Fruit fly (Drosophila melanogaster) whole organism, wandering third instar larva: ENCODE data around the gene Vha100-2.

Experiments
- Abd-B ChIP-seq: fragments of >200 bp; optimal IDR thresholded peaks from 2 replicates; lab custom pipeline; 2017; ENCODE audit warnings: missing biosample characterization, missing genetic modification characterization
- CG32264 ChIP-seq: fragments of 200-800 bp; sonication (Bioruptor generic); optimal IDR thresholded peaks from 2 replicates; lab custom pipeline; 2016; ENCODE audit warnings: missing biosample characterization, missing genetic modification characterization
- CG9705 ChIP-seq: fragments of 200-800 bp; sonication (Bioruptor generic); optimal IDR thresholded peaks from 2 replicates; lab custom pipeline; 2018; ENCODE audit warnings: missing biosample characterization, mild to moderate bottlenecking, missing genetic modification characterization
- CrebA ChIP-seq: fragments of 200-800 bp; sonication (Bioruptor generic); optimal IDR thresholded peaks from 2 replicates; lab custom pipeline; 2016; ENCODE audit warnings: missing biosample characterization, mild to moderate bottlenecking, missing genetic modification characterization, borderline replicate concordance
- Dfd ChIP-seq: fragments of >200 bp; optimal IDR thresholded peaks from 2 replicates; lab custom pipeline; 2017; ENCODE audit warnings: missing biosample characterization, missing genetic modification characterization
- Dif ChIP-seq: fragments of 200-275, 200-300 bp; sonication (Bioruptor generic); optimal IDR thresholded peaks from 2 replicates; lab custom pipeline; 2018; ENCODE audit warnings: missing biosample characterization, missing genetic modification characterization; ENCODE audit not compliant: partially characterized antibody
- HLH106 ChIP-seq: fragments of 200-800 bp; optimal IDR thresholded peaks from 3 replicates; lab custom pipeline; 2019; ENCODE audit warnings: missing biosample characterization, mild to moderate bottlenecking, missing genetic modification characterization, moderate library complexity
- Hr78 ChIP-seq: fragments of >200 bp; optimal IDR thresholded peaks from 2 replicates; lab custom pipeline; 2017; ENCODE audit warnings: missing biosample characterization, missing genetic modification characterization
- Hr83 ChIP-seq: fragments of 200-300 bp; sonication (Bioruptor generic); optimal IDR thresholded peaks from 2 replicates; lab custom pipeline; 2016; ENCODE audit warnings: missing biosample characterization, mild to moderate bottlenecking, missing genetic modification characterization, moderate library complexity; ENCODE audit not compliant: poor library complexity, severe bottlenecking
- Jra ChIP-seq: sonication (Bioruptor generic); optimal IDR thresholded peaks from 2 replicates; lab custom pipeline; 2016; ENCODE audit warnings: missing biosample characterization, missing genetic modification characterization
- Mio ChIP-seq: sonication (Bioruptor generic); optimal IDR thresholded peaks from 2 replicates; lab custom pipeline; 2016; ENCODE audit warnings: missing biosample characterization, missing genetic modification characterization
- N ChIP-seq: fragments of >200 bp; optimal IDR thresholded peaks from 2 replicates; lab custom pipeline; 2018; ENCODE audit warnings: missing biosample characterization, missing external identifiers, missing genetic modification characterization
- Rel ChIP-seq, 2 experiments: fragments of 200-800 bp; sonication (Bioruptor generic) in 1 of 2; optimal IDR thresholded peaks; 2 replicates in 1 of 2; 3 replicates in 1 of 2; lab custom pipeline; 2016 to 2019; ENCODE audit warnings: mild to moderate bottlenecking in 2 of 2, missing biosample characterization in 2 of 2, missing genetic modification characterization in 2 of 2, moderate library complexity in 1 of 2
- Sp1 ChIP-seq: fragments of 200-800 bp; sonication (Bioruptor generic); optimal IDR thresholded peaks from 3 replicates; lab custom pipeline; 2019; ENCODE audit warnings: missing biosample characterization, mild to moderate bottlenecking, missing genetic modification characterization, moderate library complexity
- Vsx2 ChIP-seq: fragments of 200-300, 225-300 bp; sonication (Bioruptor generic); optimal IDR thresholded peaks from 2 replicates; lab custom pipeline; 2018; ENCODE audit warnings: missing biosample characterization, missing genetic modification characterization; ENCODE audit not compliant: partially characterized antibody
- dmrt93B ChIP-seq: fragments of 200-800 bp; sonication (Bioruptor generic); optimal IDR thresholded peaks from 2 replicates; lab custom pipeline; 2018; ENCODE audit warnings: missing biosample characterization, mild to moderate bottlenecking, missing genetic modification characterization
- foxo ChIP-seq, 2 experiments: fragments of 200-800 bp; sonication (Bioruptor generic); optimal IDR thresholded peaks; 2 replicates in 1 of 2; 3 replicates in 1 of 2; lab custom pipeline; 2016 to 2017; ENCODE audit warnings: missing biosample characterization in 2 of 2, missing genetic modification characterization in 2 of 2
- h ChIP-seq: fragments of 200-800 bp; sonication (Bioruptor generic); optimal IDR thresholded peaks from 3 replicates; lab custom pipeline; 2016; ENCODE audit warnings: missing biosample characterization, mild to moderate bottlenecking, missing genetic modification characterization
- lola ChIP-seq: fragments of >200 bp; optimal IDR thresholded peaks from 2 replicates; lab custom pipeline; 2017; ENCODE audit warnings: missing biosample characterization, missing genetic modification characterization
- pan ChIP-seq: fragments of >200 bp; optimal IDR thresholded peaks from 2 replicates; lab custom pipeline; 2017
- psq ChIP-seq: fragments of 200-800 bp; sonication (Bioruptor generic); optimal IDR thresholded peaks from 3 replicates; lab custom pipeline; 2017; ENCODE audit warnings: missing biosample characterization, mild to moderate bottlenecking, missing genetic modification characterization, moderate library complexity
- rgr ChIP-seq: fragments of 200-800 bp; sonication (Bioruptor generic); optimal IDR thresholded peaks from 3 replicates; lab custom pipeline; 2016; ENCODE audit warnings: missing biosample characterization, mild to moderate bottlenecking, missing genetic modification characterization
- sv ChIP-seq: fragments of 200-800 bp; sonication (Bioruptor generic); optimal IDR thresholded peaks from 3 replicates; lab custom pipeline; 2016; ENCODE audit warnings: missing biosample characterization, missing genetic modification characterization
- usp ChIP-seq: fragments of >200 bp; optimal IDR thresholded peaks from 2 replicates; lab custom pipeline; 2017; ENCODE audit warnings: missing biosample characterization, missing genetic modification characterization
- woc ChIP-seq: sonication (Bioruptor generic); optimal IDR thresholded peaks from 2 replicates; lab custom pipeline; 2016; ENCODE audit warnings: missing biosample characterization, mild to moderate bottlenecking, missing genetic modification characterization

Vha100-2 gene

DNA sequence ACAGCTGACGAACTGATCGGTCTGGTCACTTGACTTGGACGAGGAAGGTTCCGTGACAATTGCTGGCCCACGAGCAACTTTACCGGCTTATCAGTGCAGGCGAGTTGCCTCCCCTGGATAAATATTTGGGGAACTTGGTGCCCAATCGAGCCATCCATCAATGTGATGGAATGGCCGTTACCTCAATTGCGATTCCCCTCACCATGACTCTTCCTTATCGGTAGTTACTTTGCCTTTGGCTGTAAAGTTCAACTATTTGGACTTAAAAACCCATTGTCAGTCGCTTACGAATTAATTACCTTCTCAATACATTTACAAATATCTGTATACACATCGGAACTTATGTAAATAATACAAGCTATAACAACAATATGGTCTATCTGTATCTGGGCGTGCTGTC, 9.2 kb downstream of the Vha100-2 start, which contains the start of gene Vha100-4:
Vha100-4 (minus strand) TSS at position 16 of the 400 bp plus-strand sequence.
- TF ChIP-seq foxo (GFP tag; optimal IDR thresholded peaks at IDR 0.05; lab: Kevin White, UChicago) (no peak), h (GFP tag; lab: Kevin White, UChicago) (no peak), pan (lab: Kevin White, UChicago) (no peak), Vsx2 (GFP tag; lab: Kevin White, UChicago) (no peak)
- TF ChIP-seq, all 38 proteins: peak for 0

DNA sequence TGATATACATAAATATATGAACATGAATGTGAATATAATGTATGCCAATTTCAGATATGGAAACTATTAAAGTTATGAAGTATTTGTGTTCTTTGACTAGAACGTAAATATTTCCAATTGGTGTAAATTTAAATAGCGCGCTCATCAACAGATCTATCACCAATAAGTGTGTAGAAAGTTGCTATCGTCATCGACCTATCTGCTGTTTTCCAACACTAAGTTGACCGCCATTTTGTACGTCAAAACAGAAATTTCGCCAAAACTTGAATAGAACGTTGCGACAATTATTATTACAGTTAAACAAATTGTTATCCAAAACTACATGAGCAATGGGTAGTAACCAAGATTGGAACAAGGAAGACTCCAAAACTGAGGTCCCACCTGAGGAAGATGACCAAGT, 13.4 kb downstream of the Vha100-2 start, which contains the start of gene cona:
cona (plus strand) TSS at position 236 of the 400 bp plus-strand sequence.
- TF ChIP-seq Dfd (GFP tag; lab: Kevin White, UChicago) (no peak), HLH106 (tag; lab: Kevin White, UChicago) (no peak), Jra (GFP tag; lab: Kevin White, UChicago) (no peak), woc (GFP tag; lab: Kevin White, UChicago) (no peak), N (no peak), Abd-B (GFP tag; lab: Kevin White, UChicago) (no peak)
- TF ChIP-seq, all 38 proteins: peak for 0

DNA sequence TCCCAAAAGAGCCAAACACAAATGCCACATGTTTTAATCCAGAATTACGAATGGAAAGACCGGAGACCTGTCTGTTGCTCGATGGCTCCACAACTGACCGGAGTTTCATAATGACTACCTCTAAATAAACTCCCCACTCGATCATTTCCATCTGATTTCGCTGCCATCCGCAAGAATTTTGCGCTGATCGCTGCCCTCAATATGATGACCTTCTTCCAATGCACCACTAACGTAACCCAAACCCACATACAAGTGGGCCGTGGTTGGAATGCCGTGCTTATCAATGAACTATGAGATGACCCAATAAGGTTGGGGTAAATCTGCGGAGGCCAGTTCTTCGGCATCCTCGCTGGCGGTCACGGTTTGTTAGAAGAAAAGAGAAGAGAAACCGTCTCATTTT, 14.0 kb downstream of the Vha100-2 start, which contains the start of gene CG14309:
CG14309 (minus strand) TSS at position 101 of the 400 bp plus-strand sequence.
- no peak for TF ChIP-seq foxo (GFP tag; optimal IDR thresholded peaks at IDR 0.05; lab: Kevin White, UChicago)
- TF ChIP-seq, all 38 proteins: peak for 0

DNA sequence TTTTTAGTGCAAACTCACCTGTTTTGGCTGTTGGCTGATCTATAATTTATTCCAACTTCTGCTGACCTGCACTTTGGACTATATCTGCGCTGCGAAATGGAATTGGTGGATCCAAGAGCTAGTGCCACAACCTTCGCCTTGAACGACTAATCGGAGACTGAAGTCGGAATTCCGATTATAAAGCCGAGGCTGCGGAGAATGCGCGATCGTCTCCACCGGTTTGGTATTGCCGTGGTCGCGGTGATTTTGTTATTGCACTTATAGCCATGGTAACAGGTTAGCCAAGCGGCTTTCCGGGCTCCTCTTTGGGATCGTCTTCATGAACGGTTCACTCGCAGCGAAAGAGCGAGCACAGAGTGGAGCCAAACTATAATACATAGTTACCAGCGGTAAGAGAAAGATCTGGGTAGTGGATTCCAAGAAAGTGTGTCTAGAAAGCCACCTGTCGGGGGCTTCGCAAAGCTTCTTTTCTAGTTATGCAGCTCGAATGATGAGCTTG, 17.9 kb downstream of the Vha100-2 start, which contains the start of gene CG7675:
CG7675 (minus strand) TSS at position 165 of the 499 bp plus-strand sequence.
- TF ChIP-seq usp, result no peak
- peak; percentile 62 for TF ChIP-seq psq (GFP tag; lab: Kevin White, UChicago)
- TF ChIP-seq N, result no peak
- no peak for TF ChIP-seq lola (GFP tag; lab: Kevin White, UChicago)
- peak; percentile 70 for TF ChIP-seq Dif (GFP tag; lab: Kevin White, UChicago)
- TF ChIP-seq Vsx2 (GFP tag; lab: Kevin White, UChicago), result peak; percentile 15
- no peak for TF ChIP-seq Sp1 (GFP tag; lab: Kevin White, UChicago)
- TF ChIP-seq Rel (GFP tag; optimal IDR thresholded peaks at IDR 0.05; lab: Kevin White, UChicago), result no peak
- peak; percentile 22 for TF ChIP-seq Rel (tag; optimal IDR thresholded peaks at IDR 0.05; lab: Kevin White, UChicago)

DNA sequence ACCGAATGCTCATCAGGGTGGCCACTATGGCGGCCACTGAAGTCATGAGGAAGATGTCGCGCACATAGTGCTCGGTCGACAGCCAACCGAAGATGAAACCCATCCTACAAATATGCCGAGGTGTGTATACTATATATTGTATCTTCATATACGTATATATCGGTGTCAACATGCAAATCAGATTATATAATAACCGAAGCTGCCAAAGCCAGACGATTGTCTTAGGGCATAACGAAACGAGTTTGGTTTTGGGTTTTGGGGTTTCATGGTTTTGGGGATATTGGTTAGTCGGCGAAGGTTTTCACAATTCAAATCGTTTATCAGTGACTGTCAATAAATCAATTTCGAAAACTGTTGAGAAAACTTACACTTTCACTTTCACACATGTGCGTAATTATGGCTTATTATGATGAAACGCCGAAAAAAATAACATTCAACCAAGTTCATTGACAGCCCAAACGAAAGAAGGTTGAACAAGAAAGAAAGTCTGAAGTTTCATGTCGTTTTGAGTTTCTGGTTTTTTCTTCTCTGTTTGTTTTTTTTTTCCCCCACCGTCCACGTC, 18.6 kb downstream of the Vha100-2 start:
- no peak for TF ChIP-seq usp

DNA sequence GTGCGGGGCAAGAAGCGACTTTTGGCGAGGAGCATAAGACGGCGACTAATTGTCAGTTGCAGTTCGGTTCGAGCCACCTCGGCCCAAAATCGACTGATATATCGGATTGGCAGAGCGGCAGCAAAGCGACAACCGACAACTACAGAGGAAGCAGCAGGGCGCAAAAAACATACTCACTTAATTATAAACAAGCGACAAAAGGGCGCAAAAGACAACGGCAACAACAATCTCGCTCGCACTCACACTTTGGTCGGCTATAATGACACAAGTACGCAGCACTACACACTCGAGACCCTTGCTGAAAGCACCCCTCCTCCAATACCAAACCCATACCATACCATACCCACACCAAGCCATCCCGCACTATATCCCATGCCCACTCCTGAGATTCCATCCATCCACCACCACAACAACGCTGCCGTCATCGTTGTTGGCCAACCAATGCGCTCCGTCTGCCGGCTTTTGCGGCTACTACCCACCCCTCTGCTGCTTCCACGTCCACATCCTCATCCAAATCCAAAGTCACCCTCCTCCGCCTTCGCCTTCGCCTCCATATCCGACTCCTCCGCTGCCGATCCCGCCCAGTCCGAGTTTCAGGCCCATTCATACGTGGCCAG, 26.2 kb downstream of the Vha100-2 start, which contains the start of gene gl:
gl (minus strand) TSS at position 51 of the 617 bp plus-strand sequence.
- TF ChIP-seq Hr83 (GFP tag; lab: Kevin White, UChicago) (peak; percentile 9), Abd-B (GFP tag; lab: Kevin White, UChicago) (no peak)

DNA sequence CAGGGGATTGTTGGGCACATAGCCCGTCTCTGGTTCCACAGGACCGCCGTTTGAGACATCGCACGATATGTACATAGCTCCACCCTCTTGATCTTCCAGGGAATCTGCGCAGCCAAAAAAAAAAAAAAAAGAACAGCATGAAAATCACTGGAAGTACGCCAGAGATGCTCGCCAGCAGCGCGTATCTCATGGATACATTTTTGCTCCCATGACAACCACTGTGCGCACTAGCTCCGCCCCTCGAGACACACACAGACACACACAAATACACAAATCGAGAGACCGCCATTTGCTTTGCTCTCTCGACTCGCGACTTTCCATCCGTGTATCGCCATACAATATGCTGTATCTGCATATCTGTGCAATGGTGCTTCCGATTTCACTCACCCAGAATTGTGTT, 27.6 kb downstream of the Vha100-2 start:
- TF ChIP-seq rgr (GFP tag; lab: Kevin White, UChicago) (peak; percentile 4), Mio (GFP tag; lab: Kevin White, UChicago) (no peak), CrebA (GFP tag; lab: Kevin White, UChicago) (no peak), foxo (GFP tag; optimal IDR thresholded peaks at IDR 0.05; lab: Kevin White, UChicago) (peak in 1 of 2 experiments; percentile 5), woc (GFP tag; lab: Kevin White, UChicago) (peak; percentile 5), CG32264 (no peak)

DNA sequence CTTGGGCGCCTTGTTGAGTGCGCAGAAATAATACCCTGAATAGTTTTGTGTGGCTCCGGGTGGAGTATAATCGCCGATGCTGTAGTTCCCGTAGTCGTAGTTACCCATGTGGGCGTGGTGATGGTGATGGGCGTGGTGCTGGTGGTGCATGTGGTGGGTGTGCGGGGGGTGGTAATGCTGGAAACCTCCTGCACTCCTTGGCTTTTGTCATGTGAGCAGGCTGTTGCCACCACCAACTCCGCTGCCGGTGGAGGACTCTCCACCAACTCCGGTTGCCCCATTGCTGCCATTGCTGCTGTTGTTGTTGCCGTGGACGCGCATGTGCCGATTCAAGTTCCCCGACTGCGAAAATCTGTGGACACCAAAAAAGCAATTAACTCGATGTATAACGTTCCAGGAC, 30.4 kb downstream of the Vha100-2 start:
- no peak for TF ChIP-seq dmrt93B (GFP tag; lab: Kevin White, UChicago)
- no peak for TF ChIP-seq sv (GFP tag; lab: Kevin White, UChicago)
- no peak for TF ChIP-seq h (GFP tag; lab: Kevin White, UChicago)
- no peak for TF ChIP-seq Hr78 (GFP tag; lab: Kevin White, UChicago)
- TF ChIP-seq Abd-B (GFP tag; lab: Kevin White, UChicago), result no peak
- TF ChIP-seq rgr (GFP tag; lab: Kevin White, UChicago), result no peak
- TF ChIP-seq foxo (GFP tag; optimal IDR thresholded peaks at IDR 0.05; lab: Kevin White, UChicago), result no peak
- no peak for TF ChIP-seq psq (GFP tag; lab: Kevin White, UChicago)
- TF ChIP-seq usp, result no peak
- TF ChIP-seq CG9705, result no peak
